Worm (Caenorhabditis elegans) whole organism, early embryonic: ENCODE measurements around the gene K07C11.7.

Experiments
- ama-1 ChIP-seq: fragments of 150-350 bp; optimal IDR thresholded peaks from 2 replicates; lab custom pipeline; 2014
- ets-7 ChIP-seq: sonication (generic microtip); optimal IDR thresholded peaks from 2 replicates; lab custom pipeline; 2016; ENCODE audit warnings: missing genotype, missing genetic modification characterization, missing compliant biosample characterization
- flt-1 ChIP-seq: fragments of 200-800 bp; sonication (Bioruptor generic); IDR thresholded peaks from 2 replicates; pipeline ENCODE4 v1.3.6; 2022; ENCODE audit warnings: missing genetic modification characterization, missing compliant biosample characterization
- hnd-1 ChIP-seq: sonication (generic microtip); optimal IDR thresholded peaks from 2 replicates; lab custom pipeline; 2016; ENCODE audit warnings: missing genetic modification characterization, missing compliant biosample characterization
- scrt-1 ChIP-seq: fragments of 200-800 bp; sonication (Bioruptor generic); IDR thresholded peaks from 2 replicates; pipeline ENCODE4 v1.3.6; 2022; ENCODE audit warnings: missing genetic modification characterization, missing compliant biosample characterization

DNA sequence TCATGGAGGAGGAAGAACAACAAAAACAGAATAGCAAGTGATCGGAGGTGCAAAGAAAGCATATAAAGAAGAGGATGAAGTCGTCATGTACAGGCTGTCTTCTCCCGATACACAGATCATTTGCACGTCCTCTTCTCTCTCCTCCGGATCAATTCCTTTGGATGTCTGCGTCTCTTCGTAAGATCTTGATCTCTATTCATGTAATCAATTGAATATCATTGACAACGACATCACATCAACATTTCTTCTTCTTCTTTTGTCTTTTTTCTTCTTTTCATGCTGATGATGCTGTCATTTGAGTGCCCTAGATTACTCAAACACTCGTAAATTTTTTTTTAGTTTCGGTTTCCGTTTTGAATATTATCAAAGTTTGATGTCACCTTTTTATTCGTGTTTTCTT is 24.5 kb upstream of the K07C11.7 start, which contains the start of gene rol-3:
- TF ChIP-seq ets-7: no peak
- no peak for TF ChIP-seq hnd-1
- TF ChIP-seq ama-1 (lab: Kevin White, UChicago): no peak
- no peak for TF ChIP-seq scrt-1 (GFP tag; lab: Robert Waterston, UW)
- TF ChIP-seq flt-1: no peak
